Worm (Caenorhabditis elegans) whole organism, midembryonic: ENCODE results near the gene ttll-9.

Source experiments
- cog-1 ChIP-seq: sonication (generic microtip); optimal IDR thresholded peaks from 2 replicates; lab custom pipeline; 2016; ENCODE audit warnings: missing genetic modification characterization, missing compliant biosample characterization
- flt-1 ChIP-seq: fragments of 200-800 bp; sonication (Bioruptor generic); IDR thresholded peaks from 2 replicates; pipeline ENCODE4 v1.3.6; 2022; ENCODE audit warnings: missing genetic modification characterization, missing compliant biosample characterization
- med-1 ChIP-seq: sonication (generic microtip); optimal IDR thresholded peaks from 2 replicates; lab custom pipeline; 2017; ENCODE audit warnings: missing genetic modification characterization, mild to moderate bottlenecking, missing compliant biosample characterization, antibody characterized with exemption, missing genetic modification reagents; ENCODE audit not compliant: insufficient read depth
- ref-1 ChIP-seq: fragments of 200-800 bp; sonication (Bioruptor generic); conservative IDR thresholded peaks from 2 replicates; pipeline ENCODE4 v1.3.6; 2022; ENCODE audit warnings: missing genetic modification reagents, missing genetic modification characterization, missing compliant biosample characterization
- ztf-23 ChIP-seq: fragments of 200-800 bp; sonication (Bioruptor generic); IDR thresholded peaks from 2 replicates; pipeline ENCODE4 v1.3.6; 2022; ENCODE audit warnings: missing genetic modification reagents, missing genetic modification characterization, missing compliant biosample characterization
- ztf-29 ChIP-seq: fragments of 200-800 bp; sonication (Bioruptor generic); IDR thresholded peaks from 2 replicates; pipeline ENCODE4 v1.3.6; 2022; ENCODE audit warnings: missing genetic modification reagents, missing genetic modification characterization, missing compliant biosample characterization

- TF ChIP-seq ztf-23 (GFP tag; lab: Robert Waterston, UW) (no peak), flt-1 (GFP tag; lab: Robert Waterston, UW) (no peak), med-1 (no peak), cog-1 (tag; lab: Kevin White, UChicago) (no peak), ztf-29 (no peak), ref-1 (no peak)
Measured at ce11 chrV:20868329-20868728, 41.9 kb upstream of the ttll-9 start, which contains the start of gene F31D4.8.
